Worm (Caenorhabditis elegans) whole organism, young adult: Measurements from ENCODE around the gene msp-59.

ENCODE experiments used
- B0019.2 ChIP-seq: fragments of 200-800 bp; sonication (Bioruptor generic); conservative IDR thresholded peaks from 2 replicates; pipeline ENCODE4 v1.3.6; 2022; ENCODE audit warnings: missing genetic modification reagents, missing genetic modification characterization, missing compliant biosample characterization
- B0261.1 ChIP-seq: sonication (generic microtip); optimal IDR thresholded peaks from 2 replicates; lab custom pipeline; 2016; ENCODE audit warnings: mild to moderate bottlenecking, missing genetic modification characterization, moderate library complexity, missing compliant biosample characterization
- B0336.3 ChIP-seq: fragments of 200-800 bp; sonication (Bioruptor generic); IDR thresholded peaks from 2 replicates; pipeline ENCODE4 v1.3.6; 2022; ENCODE audit warnings: missing genetic modification characterization, missing compliant biosample characterization
- C06A6.2 ChIP-seq: fragments of 200-800 bp; sonication (Bioruptor generic); conservative IDR thresholded peaks from 2 replicates; pipeline ENCODE4 v1.3.6; 2022; ENCODE audit warnings: missing genetic modification characterization, missing compliant biosample characterization
- F10E7.11 ChIP-seq: sonication (generic microtip); optimal IDR thresholded peaks from 2 replicates; lab custom pipeline; 2017; ENCODE audit warnings: mild to moderate bottlenecking, missing genetic modification characterization, moderate library complexity, missing compliant biosample characterization
- F23B12.7 ChIP-seq: sonication (generic microtip); optimal IDR thresholded peaks from 2 replicates; lab custom pipeline; 2017; ENCODE audit warnings: missing genetic modification characterization, mild to moderate bottlenecking, missing compliant biosample characterization, antibody characterized with exemption, moderate library complexity; ENCODE audit not compliant: insufficient read depth
- F37B4.10 ChIP-seq: fragments of 200-800 bp; sonication (Bioruptor generic); IDR thresholded peaks from 2 replicates; pipeline ENCODE4 v1.3.6; 2022; ENCODE audit warnings: missing genetic modification characterization, missing compliant biosample characterization
- F39B2.1 ChIP-seq: fragments of 200-800 bp; sonication (Bioruptor generic); IDR thresholded peaks from 2 replicates; pipeline ENCODE4 v1.3.6; 2022; ENCODE audit warnings: missing genetic modification reagents, missing genetic modification characterization, missing compliant biosample characterization
- F52B5.7 ChIP-seq: sonication (generic microtip); optimal IDR thresholded peaks from 2 replicates; lab custom pipeline; 2016; ENCODE audit warnings: mild to moderate bottlenecking, missing genetic modification characterization, missing compliant biosample characterization
- F57C9.4 ChIP-seq: sonication (generic microtip); optimal IDR thresholded peaks from 2 replicates; lab custom pipeline; 2017; ENCODE audit warnings: mild to moderate bottlenecking, missing genetic modification characterization, missing compliant biosample characterization
- K11D2.4 ChIP-seq: fragments of 200-800 bp; sonication (Bioruptor generic); IDR thresholded peaks from 2 replicates; pipeline ENCODE4 v1.3.6; 2022; ENCODE audit warnings: missing genetic modification reagents, missing genetic modification characterization, missing compliant biosample characterization
- T07F8.4 ChIP-seq: sonication (generic microtip); optimal IDR thresholded peaks from 2 replicates; lab custom pipeline; 2016; ENCODE audit warnings: mild to moderate bottlenecking, missing genetic modification characterization, moderate library complexity, missing compliant biosample characterization
- T26A5.8 ChIP-seq: sonication (generic microtip); optimal IDR thresholded peaks from 2 replicates; lab custom pipeline; 2016; ENCODE audit warnings: missing genetic modification characterization, missing compliant biosample characterization
- cebp-2 ChIP-seq: fragments of 200-800 bp; sonication (Bioruptor generic); IDR thresholded peaks from 2 replicates; pipeline ENCODE4 v1.3.6; 2022; ENCODE audit warnings: missing genetic modification characterization, missing compliant biosample characterization
- ceh-100 ChIP-seq: fragments of 200-800 bp; sonication (Bioruptor generic); IDR thresholded peaks from 2 replicates; pipeline ENCODE4 v1.3.6; 2022; ENCODE audit warnings: missing genetic modification reagents, missing genetic modification characterization, missing compliant biosample characterization
- ceh-79 ChIP-seq: sonication (generic microtip); optimal IDR thresholded peaks from 2 replicates; lab custom pipeline; 2017; ENCODE audit warnings: mild to moderate bottlenecking, missing genetic modification characterization, missing compliant biosample characterization
- dox-1 ChIP-seq: fragments of 200-800 bp; sonication (Bioruptor generic); IDR thresholded peaks from 2 replicates; pipeline ENCODE4 v1.3.6; 2022; ENCODE audit warnings: missing genetic modification reagents, missing genetic modification characterization, missing compliant biosample characterization
- egl-44 ChIP-seq: fragments of 200-800 bp; sonication (Bioruptor generic); IDR thresholded peaks from 2 replicates; pipeline ENCODE4 v1.3.6; 2022; ENCODE audit warnings: missing genetic modification reagents, missing genetic modification characterization, missing compliant biosample characterization
- ekl-4 ChIP-seq: fragments of 200-800 bp; sonication (Bioruptor generic); IDR thresholded peaks from 2 replicates; pipeline ENCODE4 v1.3.6; 2022; ENCODE audit warnings: missing genetic modification reagents, missing genetic modification characterization, missing compliant biosample characterization
- ets-4 ChIP-seq: fragments of 200-800 bp; sonication (Bioruptor generic); optimal IDR thresholded peaks from 2 replicates; lab custom pipeline; 2018; ENCODE audit warnings: mild to moderate bottlenecking, missing genetic modification characterization, missing compliant biosample characterization
- fkh-3 ChIP-seq: sonication (generic microtip); optimal IDR thresholded peaks from 2 replicates; lab custom pipeline; 2016; ENCODE audit warnings: mild to moderate bottlenecking, missing genetic modification characterization, missing compliant biosample characterization
- him-1 ChIP-seq: sonication (generic microtip); optimal IDR thresholded peaks from 2 replicates; lab custom pipeline; 2016; ENCODE audit warnings: missing genotype, missing genetic modification reagents, missing genetic modification characterization, missing compliant biosample characterization
- hlh-12 ChIP-seq: sonication (generic microtip); optimal IDR thresholded peaks from 2 replicates; lab custom pipeline; 2016; ENCODE audit warnings: missing genetic modification characterization, missing compliant biosample characterization
- hmg-1.2 ChIP-seq: fragments of 200-800 bp; sonication (Bioruptor generic); IDR thresholded peaks from 2 replicates; pipeline ENCODE4 v1.3.6; 2022; ENCODE audit warnings: missing genetic modification reagents, missing genetic modification characterization, missing compliant biosample characterization
- hmg-20 ChIP-seq: fragments of 200-800 bp; sonication (Bioruptor generic); IDR thresholded peaks from 2 replicates; pipeline ENCODE4 v1.3.6; 2022; ENCODE audit warnings: missing genetic modification reagents, missing genetic modification characterization, missing compliant biosample characterization
- let-526 ChIP-seq: fragments of 200-800 bp; sonication (Bioruptor generic); IDR thresholded peaks from 2 replicates; pipeline ENCODE4 v1.3.6; 2022; ENCODE audit warnings: missing genetic modification reagents, missing genetic modification characterization, missing compliant biosample characterization
- lir-1 ChIP-seq: fragments of 200-800 bp; sonication (Bioruptor generic); conservative IDR thresholded peaks from 2 replicates; pipeline ENCODE4 v1.3.6; 2022; ENCODE audit warnings: missing genetic modification reagents, missing genetic modification characterization, missing compliant biosample characterization
- lsy-27 ChIP-seq: sonication (generic microtip); optimal IDR thresholded peaks from 2 replicates; lab custom pipeline; 2017; ENCODE audit warnings: missing genetic modification characterization, mild to moderate bottlenecking, missing compliant biosample characterization, antibody characterized with exemption, missing genotype, borderline replicate concordance; ENCODE audit not compliant: insufficient read depth
- madf-3 ChIP-seq: fragments of 200-800 bp; sonication (Bioruptor generic); IDR thresholded peaks from 2 replicates; pipeline ENCODE4 v1.3.6; 2022; ENCODE audit warnings: missing genetic modification reagents, missing genetic modification characterization, missing compliant biosample characterization
- madf-8 ChIP-seq: fragments of 200-800 bp; sonication (Bioruptor generic); conservative IDR thresholded peaks from 2 replicates; pipeline ENCODE4 v1.3.6; 2022; ENCODE audit warnings: missing genetic modification reagents, missing genetic modification characterization, missing compliant biosample characterization
- nhr-27 ChIP-seq: fragments of 200-800 bp; sonication (Bioruptor generic); optimal IDR thresholded peaks from 2 replicates; lab custom pipeline; 2018; ENCODE audit warnings: mild to moderate bottlenecking, missing genetic modification characterization, moderate library complexity, missing compliant biosample characterization
- nhr-90 ChIP-seq: sonication (generic microtip); optimal IDR thresholded peaks from 2 replicates; lab custom pipeline; 2016; ENCODE audit warnings: missing genotype, mild to moderate bottlenecking, missing genetic modification characterization, missing compliant biosample characterization
- pbrm-1 ChIP-seq: fragments of 200-800 bp; sonication (Bioruptor generic); IDR thresholded peaks from 2 replicates; pipeline ENCODE4 v1.3.6; 2022; ENCODE audit warnings: missing genetic modification reagents, missing genetic modification characterization, missing compliant biosample characterization
- repo-1 ChIP-seq: sonication (generic microtip); optimal IDR thresholded peaks from 2 replicates; lab custom pipeline; 2017; ENCODE audit warnings: mild to moderate bottlenecking, missing genetic modification characterization, missing compliant biosample characterization
- sea-2 ChIP-seq: fragments of 200-800 bp; sonication (Bioruptor generic); IDR thresholded peaks from 2 replicates; pipeline ENCODE4 v1.3.6; 2022; ENCODE audit warnings: missing genetic modification characterization, missing compliant biosample characterization
- snpc-1.1 ChIP-seq: sonication (generic microtip); optimal IDR thresholded peaks from 2 replicates; lab custom pipeline; 2017; ENCODE audit warnings: missing genetic modification characterization, mild to moderate bottlenecking, missing compliant biosample characterization, antibody characterized with exemption, moderate library complexity, missing genotype, missing genetic modification reagents; ENCODE audit not compliant: insufficient read depth
- snpc-1.3 ChIP-seq: sonication (generic microtip); optimal IDR thresholded peaks from 2 replicates; lab custom pipeline; 2017; ENCODE audit warnings: missing genetic modification characterization, mild to moderate bottlenecking, missing compliant biosample characterization, antibody characterized with exemption, moderate library complexity, missing genotype, missing genetic modification reagents; ENCODE audit not compliant: insufficient read depth
- xnd-1 ChIP-seq: sonication (generic microtip); optimal IDR thresholded peaks from 2 replicates; lab custom pipeline; 2016; ENCODE audit warnings: missing genotype, missing genetic modification reagents, missing genetic modification characterization, missing compliant biosample characterization
- ztf-28 ChIP-seq: fragments of 200-800 bp; sonication (Bioruptor generic); IDR thresholded peaks from 2 replicates; pipeline ENCODE4 v1.3.6; 2022; ENCODE audit warnings: missing genetic modification reagents, missing genetic modification characterization, missing compliant biosample characterization

The msp-59 gene

DNA sequence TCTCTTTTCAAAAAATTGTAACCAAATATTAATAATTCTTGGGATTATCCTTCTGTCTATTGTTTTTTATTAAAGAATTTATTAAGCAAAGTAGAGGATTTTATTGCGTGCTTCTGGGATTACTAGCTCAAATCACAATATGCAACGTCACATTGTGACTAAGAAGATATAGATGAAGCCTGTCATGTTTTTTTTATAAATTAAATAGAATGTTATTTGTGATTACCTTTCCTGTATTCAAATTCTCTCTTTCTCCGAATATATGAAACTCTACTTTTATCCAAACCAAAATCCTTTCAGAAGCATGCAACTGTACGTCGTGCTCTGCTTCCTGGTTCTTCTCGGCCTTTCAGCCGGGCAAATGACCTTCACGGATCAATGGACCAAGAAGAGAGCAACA is 22.4 kb downstream of the msp-59 start, which contains the start of gene nlp-47 (continued):
- TF ChIP-seq B0336.3 (no peak), F10E7.11 (no peak), T07F8.4 (tag; lab: Kevin White, UChicago) (no peak)

DNA sequence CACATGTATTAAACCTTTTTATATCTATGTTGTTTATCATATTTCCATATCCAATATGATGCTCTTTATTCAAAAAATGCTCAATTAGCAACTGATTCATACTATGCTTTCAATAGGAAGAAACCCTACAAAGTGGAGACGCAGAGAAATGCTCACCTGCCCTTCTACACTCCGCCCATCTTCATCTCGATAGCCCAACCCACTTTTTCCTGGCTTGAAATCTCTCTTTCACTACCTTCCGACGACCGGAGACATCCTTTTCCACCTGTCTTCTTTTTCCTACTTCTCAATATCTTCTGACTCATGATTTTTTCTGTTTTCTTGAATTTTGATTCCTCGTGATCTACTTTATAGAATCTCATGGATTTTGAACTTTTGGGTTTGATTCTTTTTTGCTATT is 24.0 kb downstream of the msp-59 start:
- TF ChIP-seq ceh-100 (GFP tag; lab: Robert Waterston, UW) = no peak
- no peak for TF ChIP-seq repo-1 (tag; lab: Kevin White, UChicago)
- TF ChIP-seq xnd-1 (tag; lab: Kevin White, UChicago) = no peak
- TF ChIP-seq K11D2.4 (GFP tag; lab: Robert Waterston, UW) = no peak
- no peak for TF ChIP-seq egl-44 (GFP tag; lab: Robert Waterston, UW)
- TF ChIP-seq B0336.3 = no peak
- no peak for TF ChIP-seq let-526 (GFP tag; lab: Robert Waterston, UW)
- TF ChIP-seq F39B2.1 (GFP tag; lab: Robert Waterston, UW) = no peak
- no peak for TF ChIP-seq F23B12.7 (tag; lab: Kevin White, UChicago)
- TF ChIP-seq C06A6.2 = no peak
- TF ChIP-seq hmg-1.2 (GFP tag; lab: Robert Waterston, UW) = no peak
- TF ChIP-seq fkh-3 (tag; lab: Kevin White, UChicago) = no peak
- TF ChIP-seq F37B4.10 (GFP tag; lab: Robert Waterston, UW) = no peak
- TF ChIP-seq snpc-1.3 = no peak
- no peak for TF ChIP-seq T26A5.8

DNA sequence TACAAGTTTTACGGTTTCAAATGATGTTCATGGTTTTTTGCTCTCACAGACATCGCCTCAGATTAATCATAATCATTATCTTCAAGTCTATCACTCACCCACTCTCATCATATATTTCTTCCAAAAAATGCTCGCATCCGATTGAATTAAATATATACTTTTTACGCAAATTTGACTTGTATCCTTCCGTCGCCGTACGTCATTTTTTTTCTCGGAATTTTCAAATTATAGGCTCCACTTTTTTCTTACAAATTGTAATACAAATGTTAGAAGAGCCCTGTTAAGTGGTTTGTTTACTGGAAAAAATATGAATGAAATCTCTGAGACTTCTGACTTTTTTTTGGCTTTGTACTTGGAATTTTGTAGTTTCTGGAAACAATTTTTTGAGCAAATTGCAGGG is 25.7 kb downstream of the msp-59 start:
- TF ChIP-seq lir-1 (no peak), F10E7.11 (no peak), hlh-12 (tag; lab: Kevin White, UChicago) (no peak), snpc-1.1 (tag; lab: Kevin White, UChicago) (no peak), madf-3 (GFP tag; lab: Robert Waterston, UW) (no peak), B0261.1 (no peak), ceh-100 (GFP tag; lab: Robert Waterston, UW) (no peak), cebp-2 (GFP tag; lab: Robert Waterston, UW) (no peak), sea-2 (GFP tag; lab: Robert Waterston, UW) (no peak), nhr-90 (no peak), hmg-20 (GFP tag; lab: Robert Waterston, UW) (no peak), pbrm-1 (GFP tag; lab: Robert Waterston, UW) (no peak), F57C9.4 (tag; lab: Kevin White, UChicago) (no peak), nhr-27 (no peak)
- TF ChIP-seq, all 124 proteins: peak for 0

DNA sequence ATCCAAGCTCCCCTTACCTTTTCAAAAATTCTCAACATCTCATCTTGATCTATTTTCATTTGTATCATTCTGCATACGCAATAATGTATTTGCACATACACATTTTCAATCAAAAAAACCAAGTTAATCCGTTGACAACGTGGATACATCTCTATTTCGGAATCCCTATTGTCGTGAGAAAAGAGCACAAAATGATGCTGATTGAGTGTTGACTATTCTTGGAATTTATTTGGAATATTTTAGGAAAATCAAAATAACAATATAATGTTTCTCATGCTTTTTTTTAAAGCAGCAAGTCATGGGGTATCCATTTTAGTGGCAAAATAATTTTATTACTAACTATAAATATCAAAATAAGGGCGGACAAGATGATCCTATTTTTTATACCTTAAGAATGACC is 31.5 kb downstream of the msp-59 start:
- TF ChIP-seq ztf-28 (GFP tag; lab: Robert Waterston, UW) (no peak), fkh-3 (tag; lab: Kevin White, UChicago) (no peak), ekl-4 (GFP tag; lab: Robert Waterston, UW) (no peak), madf-8 (GFP tag; lab: Robert Waterston, UW) (no peak), F23B12.7 (tag; lab: Kevin White, UChicago) (no peak), him-1 (tag; lab: Kevin White, UChicago) (no peak), B0019.2 (no peak), ceh-79 (no peak), dox-1 (GFP tag; lab: Robert Waterston, UW) (no peak), F39B2.1 (GFP tag; lab: Robert Waterston, UW) (no peak), F52B5.7 (tag; lab: Kevin White, UChicago) (no peak), lsy-27 (tag; lab: Kevin White, UChicago) (no peak), ets-4 (GFP tag; lab: Kevin White, UChicago) (no peak)
- TF ChIP-seq, all 124 proteins: peak for 0
